Fruit fly (Drosophila melanogaster) S2 (cell line): Measurements from ENCODE around the gene Sgsh.

Experiments
- CG8478 ChIP-seq: fragments of >200 bp; optimal IDR thresholded peaks from 2 replicates; lab custom pipeline; 2018
- CTCF ChIP-seq, 2 experiments: fragments of >200 bp; optimal IDR thresholded peaks; 2 replicates each; lab custom pipeline; 2018

DNA sequence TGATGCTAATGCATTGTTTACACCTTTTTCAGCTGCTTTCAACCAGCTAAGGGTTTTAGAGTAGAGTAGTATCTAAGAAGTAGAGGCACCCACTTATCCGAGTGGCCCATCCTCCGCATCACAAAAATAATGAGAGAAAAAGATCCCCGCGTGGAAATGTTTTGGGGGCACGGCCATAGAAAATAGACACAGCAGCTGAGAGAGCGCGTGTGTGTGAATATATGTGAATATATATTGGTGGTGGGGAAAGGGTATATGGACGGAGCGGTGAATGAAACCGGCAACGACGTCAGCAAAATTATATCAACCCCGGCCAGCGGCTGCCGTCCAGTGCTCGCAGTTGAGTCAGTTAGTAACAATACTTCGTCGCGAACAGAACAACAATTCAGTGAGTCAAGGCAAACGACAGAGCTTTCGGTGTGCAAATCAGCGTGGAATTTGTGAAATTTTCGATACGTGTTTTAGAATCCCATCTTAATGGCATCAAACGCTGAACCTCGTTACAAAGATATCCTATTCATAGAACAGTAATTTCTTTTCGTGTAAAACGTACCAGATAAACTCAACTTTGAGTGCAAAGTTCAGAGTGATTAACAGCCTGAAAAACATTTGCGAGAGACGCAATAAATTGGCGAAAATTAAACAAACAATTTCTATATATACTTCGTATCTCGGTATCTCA, 2.0 kb upstream of the Sgsh start, which contains the start of gene Xrp1:
- no peak for TF ChIP-seq CTCF (optimal IDR thresholded peaks at IDR 0.05; lab: Kevin White, UChicago)
- TF ChIP-seq CG8478 (lab: Kevin White, UChicago): no peak
